Worm (Caenorhabditis elegans): Measurements from ENCODE around the gene tac-1.

DNA sequence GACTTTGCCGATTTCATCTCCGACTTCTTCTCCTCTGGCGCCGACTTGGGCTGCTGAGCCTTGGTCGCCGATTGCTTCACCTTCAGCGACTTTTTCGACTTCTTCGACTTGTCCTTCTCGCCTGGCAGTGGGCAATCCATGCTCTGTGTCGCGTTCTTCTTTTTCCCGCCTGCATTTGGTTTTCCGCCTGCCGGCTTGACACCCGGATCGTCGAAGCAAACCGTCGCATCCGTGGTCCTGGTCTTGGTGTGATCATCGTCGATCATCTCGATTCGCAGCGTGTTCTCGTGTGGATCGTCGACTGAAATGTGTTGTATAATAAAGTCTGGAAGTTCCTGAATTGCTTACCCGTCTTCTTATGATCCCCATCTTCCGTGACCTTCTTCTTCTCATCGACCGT is 18.4 kb upstream of the tac-1 start:
- TF ChIP-seq unc-86 (tag; optimal IDR thresholded peaks at IDR 0.05) (no peak), ceh-22 (tag; optimal IDR thresholded peaks at IDR 0.05) (no peak), ceh-18 (tag; optimal IDR thresholded peaks at IDR 0.05) (no peak), dve-1 (tag; optimal IDR thresholded peaks at IDR 0.05) (no peak), gmeb-2 (tag; optimal IDR thresholded peaks at IDR 0.05) (no peak), ama-1 (optimal IDR thresholded peaks at IDR 0.05) (no peak), pha-4 (tag; optimal IDR thresholded peaks at IDR 0.05) (no peak), ztf-16 (tag; optimal IDR thresholded peaks at IDR 0.05) (no peak)
